Worm (Caenorhabditis elegans): Measurements from ENCODE around the gene glb-16.

Gene glb-16

DNA sequence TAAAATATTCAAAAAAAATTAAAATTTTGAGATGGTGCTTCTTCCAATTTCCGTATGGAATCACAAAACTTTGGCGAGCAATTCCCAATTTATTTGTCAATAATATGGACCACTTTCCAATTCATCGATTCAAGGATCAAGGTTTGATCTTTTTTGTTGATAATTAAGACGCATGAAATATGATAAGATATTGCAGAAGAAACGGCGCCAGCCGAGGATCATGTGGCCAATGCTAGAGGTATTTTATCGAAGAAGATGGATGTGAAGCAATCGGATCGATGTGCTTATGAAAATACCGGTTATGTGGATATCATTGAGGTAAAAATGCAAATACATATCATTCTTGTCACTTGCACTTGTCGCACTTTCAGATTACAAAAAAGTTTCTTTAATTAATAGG lies 10.5 kb upstream of the glb-16 start:
- TF ChIP-seq cnd-1 (tag; optimal IDR thresholded peaks at IDR 0.05) = no peak
- no peak for TF ChIP-seq blmp-1 (tag; optimal IDR thresholded peaks at IDR 0.05)
- no peak for TF ChIP-seq ceh-83 (GFP tag; optimal IDR thresholded peaks at IDR 0.05)
- no peak for TF ChIP-seq M03D4.4 (tag; optimal IDR thresholded peaks at IDR 0.05)
- TF ChIP-seq mab-5 (tag; optimal IDR thresholded peaks at IDR 0.05) = no peak
- no peak for TF ChIP-seq ztf-11 (tag; optimal IDR thresholded peaks at IDR 0.05)
- TF ChIP-seq ceh-39 (tag; optimal IDR thresholded peaks at IDR 0.05) = no peak
- no peak for TF ChIP-seq nhr-12 (tag; optimal IDR thresholded peaks at IDR 0.05)
- TF ChIP-seq mls-2 (tag; optimal IDR thresholded peaks at IDR 0.05) = no peak
- TF ChIP-seq bed-3 (GFP tag; optimal IDR thresholded peaks at IDR 0.05) = no peak
- no peak for TF ChIP-seq nhr-2 (tag; optimal IDR thresholded peaks at IDR 0.05)
- no peak for TF ChIP-seq tbx-8 (GFP tag; optimal IDR thresholded peaks at IDR 0.05)
- no peak for TF ChIP-seq pha-4 (tag; optimal IDR thresholded peaks at IDR 0.05)

DNA sequence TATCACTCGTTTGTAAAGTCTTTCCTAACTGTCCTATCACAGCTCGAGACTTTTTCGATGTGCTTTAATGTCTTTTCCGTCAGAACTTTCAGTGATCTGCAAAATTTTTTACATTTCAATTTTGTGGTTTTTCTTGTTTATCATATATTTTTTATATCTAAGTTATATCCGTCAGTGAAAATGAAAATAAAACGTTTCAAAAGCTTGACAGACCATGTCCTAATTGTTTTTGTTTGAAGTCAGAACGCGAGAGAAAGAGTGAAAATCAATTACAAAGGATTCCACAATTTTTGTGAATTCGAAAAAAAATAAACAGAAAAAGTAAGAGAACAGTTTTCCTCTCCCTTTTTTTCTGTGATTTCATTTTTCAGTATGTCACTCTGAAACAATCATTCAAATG lies 8.2 kb upstream of the glb-16 start, which contains the start of gene F46C8.1:
Gene F46C8.1 (plus strand): TSS at position 301 of the 400 bp plus-strand sequence.
- no peak for TF ChIP-seq elt-3 (tag; optimal IDR thresholded peaks at IDR 0.05)
- TF ChIP-seq zip-8 (tag; optimal IDR thresholded peaks at IDR 0.05) = no peak
- TF ChIP-seq blmp-1 (tag; optimal IDR thresholded peaks at IDR 0.05) = no peak
- TF ChIP-seq nhr-76 (tag; optimal IDR thresholded peaks at IDR 0.05) = no peak
- TF ChIP-seq tbx-8 (GFP tag; optimal IDR thresholded peaks at IDR 0.05) = no peak
- no peak for TF ChIP-seq lsy-2 (tag; optimal IDR thresholded peaks at IDR 0.05)
- no peak for TF ChIP-seq M03D4.4 (tag; optimal IDR thresholded peaks at IDR 0.05)
- no peak for TF ChIP-seq nhr-237 (tag; optimal IDR thresholded peaks at IDR 0.05)
- no peak for TF ChIP-seq hlh-1 (tag; optimal IDR thresholded peaks at IDR 0.05)
- no peak for TF ChIP-seq cnd-1 (tag; optimal IDR thresholded peaks at IDR 0.05)

DNA sequence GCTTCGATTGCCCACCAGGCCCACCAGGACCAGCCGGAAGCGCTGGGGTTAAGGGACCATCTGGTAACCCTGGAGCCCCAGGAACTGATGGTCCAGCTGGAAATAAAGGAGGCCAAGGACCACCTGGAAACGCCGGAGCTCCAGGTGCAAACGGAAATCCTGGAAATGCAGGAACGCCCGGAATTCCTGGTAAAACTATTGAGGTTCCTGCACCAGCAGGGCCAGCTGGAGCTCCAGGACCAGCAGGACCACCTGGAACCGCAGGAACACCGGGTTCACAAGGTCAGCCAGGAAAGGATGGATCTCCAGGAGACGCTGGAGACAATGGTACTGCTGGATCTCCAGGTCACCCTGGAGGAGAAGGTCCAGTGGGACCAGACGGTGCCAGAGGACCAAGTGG lies 7.8 kb upstream of the glb-16 start:
- no peak for TF ChIP-seq elt-1 (tag; optimal IDR thresholded peaks at IDR 0.05; ENCODE audit: borderline replicate concordance, insufficient read depth)
- TF ChIP-seq nhr-76 (tag; optimal IDR thresholded peaks at IDR 0.05) = no peak
- no peak for TF ChIP-seq ham-2 (GFP tag; optimal IDR thresholded peaks at IDR 0.05)
- TF ChIP-seq lin-13 (tag; optimal IDR thresholded peaks at IDR 0.05) = no peak
- no peak for TF ChIP-seq M03D4.4 (tag; optimal IDR thresholded peaks at IDR 0.05)
- no peak for TF ChIP-seq unc-120 (tag; optimal IDR thresholded peaks at IDR 0.05; ENCODE audit: poor library complexity, severe bottlenecking)
- no peak for TF ChIP-seq hlh-1 (tag; optimal IDR thresholded peaks at IDR 0.05)
- no peak for TF ChIP-seq sem-2 (GFP tag; optimal IDR thresholded peaks at IDR 0.05)
- TF ChIP-seq lsy-2 (tag; optimal IDR thresholded peaks at IDR 0.05) = no peak
- no peak for TF ChIP-seq snpc-4 (tag; optimal IDR thresholded peaks at IDR 0.05)
- no peak for TF ChIP-seq sptf-1 (tag; optimal IDR thresholded peaks at IDR 0.05)

DNA sequence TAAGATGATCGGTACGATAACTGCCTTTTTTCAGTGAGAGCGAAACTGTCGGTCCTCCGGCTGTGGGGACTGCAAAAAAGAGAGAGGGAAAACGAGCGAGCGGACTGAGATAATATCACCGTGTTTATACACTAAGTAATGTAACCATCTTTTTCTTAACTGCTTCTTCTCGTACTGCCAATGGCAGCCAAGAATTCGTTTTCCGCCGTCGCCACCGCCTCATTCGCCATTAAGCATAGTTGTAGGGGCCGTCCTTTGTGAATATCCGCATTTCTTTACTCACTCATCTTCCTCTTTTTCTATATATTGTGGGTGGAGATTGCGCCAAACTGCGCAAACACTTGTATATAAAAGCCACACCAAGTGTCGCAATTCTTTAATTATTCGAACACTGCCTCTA lies 6.6 kb upstream of the glb-16 start, which contains the start of gene col-174:
Gene col-174 (plus strand): TSS at position 301 of the 400 bp plus-strand sequence.
- TF ChIP-seq blmp-1 (tag; optimal IDR thresholded peaks at IDR 0.05) = no peak
- TF ChIP-seq lin-13 (tag; optimal IDR thresholded peaks at IDR 0.05) = no peak
- no peak for TF ChIP-seq nhr-12 (tag; optimal IDR thresholded peaks at IDR 0.05)
- peak; percentile 12 for TF ChIP-seq ham-2 (GFP tag; optimal IDR thresholded peaks at IDR 0.05)
- no peak for TF ChIP-seq lin-32 (GFP tag; optimal IDR thresholded peaks at IDR 0.05)

DNA sequence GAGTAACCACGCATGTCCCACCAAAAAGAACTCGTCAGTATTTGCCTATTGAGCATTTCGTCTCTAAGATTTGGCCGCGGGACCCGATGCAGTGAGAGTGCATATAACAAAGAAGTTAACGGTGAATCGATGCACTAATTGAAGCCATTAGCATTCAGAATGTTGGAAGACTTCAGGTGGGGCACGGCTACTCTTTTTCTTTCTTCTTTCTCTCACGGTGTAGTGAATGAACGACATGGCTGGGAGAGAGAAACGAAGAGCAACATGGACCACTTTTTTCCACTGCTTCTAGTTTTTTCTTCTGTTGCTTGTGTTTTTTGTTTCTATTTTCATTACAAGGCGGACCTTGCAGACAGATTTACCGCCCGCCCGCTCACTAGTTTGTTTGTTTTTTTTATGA lies 1.1 kb upstream of the glb-16 start:
- TF ChIP-seq nhr-76 (tag; optimal IDR thresholded peaks at IDR 0.05) (no peak), zip-8 (tag; optimal IDR thresholded peaks at IDR 0.05) (no peak), ceh-39 (tag; optimal IDR thresholded peaks at IDR 0.05) (no peak), unc-39 (tag; optimal IDR thresholded peaks at IDR 0.05) (no peak), ztf-11 (tag; optimal IDR thresholded peaks at IDR 0.05) (no peak), ham-2 (GFP tag; optimal IDR thresholded peaks at IDR 0.05) (no peak), hlh-1 (tag; optimal IDR thresholded peaks at IDR 0.05) (no peak), drap-1 (GFP tag; optimal IDR thresholded peaks at IDR 0.05) (no peak), tbx-8 (GFP tag; optimal IDR thresholded peaks at IDR 0.05) (no peak), blmp-1 (tag; optimal IDR thresholded peaks at IDR 0.05) (no peak)

DNA sequence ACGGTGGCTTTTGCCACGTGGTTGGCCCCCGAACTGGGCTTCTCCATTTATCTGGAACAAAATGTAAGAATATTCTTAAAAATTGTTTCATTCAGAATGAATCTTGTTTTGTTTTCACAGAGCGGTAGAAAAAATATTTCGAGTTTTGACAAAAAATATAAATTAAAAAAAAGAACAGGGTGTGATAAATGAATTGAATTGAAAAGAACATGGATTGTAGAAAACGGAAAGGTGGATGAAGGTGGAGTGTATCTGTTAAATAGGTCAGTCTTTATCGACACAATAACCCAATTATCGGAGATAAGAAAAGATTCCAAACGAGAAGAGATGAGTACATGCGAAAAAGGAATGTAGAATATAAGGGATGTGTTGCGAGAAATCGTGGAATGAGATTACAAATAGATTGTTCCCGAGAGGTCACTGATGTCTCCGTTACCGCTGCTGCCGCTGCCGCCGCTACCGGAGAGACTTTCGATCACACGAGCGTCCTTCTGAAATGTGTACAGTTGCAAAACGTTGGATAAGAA lies 2.1 kb downstream of the glb-16 start, which contains the start of gene dpy-7:
Gene dpy-7 (minus strand): TSS at position 51 of the 527 bp plus-strand sequence.
- TF ChIP-seq ham-2 (GFP tag; optimal IDR thresholded peaks at IDR 0.05) = peak; percentile 18
- no peak for TF ChIP-seq blmp-1 (tag; optimal IDR thresholded peaks at IDR 0.05)
- peak; percentile 86 for TF ChIP-seq elt-1 (tag; optimal IDR thresholded peaks at IDR 0.05; ENCODE audit: borderline replicate concordance, insufficient read depth)
